Fruit fly (Drosophila melanogaster): ENCODE measurements around the gene Pcyt2.

Gene Pcyt2

dm6 chr3L:1591692-1592371, 38.5 kb downstream of the Pcyt2 start (continued):
- TF ChIP-seq CG10431 (GFP tag; optimal IDR thresholded peaks at IDR 0.05) (no peak), CG12155 (GFP tag; optimal IDR thresholded peaks at IDR 0.05) (peak; percentile 46), Xrp1 (GFP tag; IDR thresholded peaks at IDR 0.05) (peak; percentile 57; the same call in 1 of the 2 replicates), CG5245 (GFP tag; optimal IDR thresholded peaks at IDR 0.05) (peak; percentile 7), tap (tag; optimal IDR thresholded peaks at IDR 0.05) (no peak), CG18619 (GFP tag; optimal IDR thresholded peaks at IDR 0.05) (peak; percentile 79), CG16863 (GFP tag; optimal IDR thresholded peaks at IDR 0.05) (no peak), chinmo (GFP tag; IDR thresholded peaks at IDR 0.05; ENCODE audit: partially characterized antibody) (no peak), CG2712 (tag; optimal IDR thresholded peaks at IDR 0.05) (no peak), eve (GFP tag; optimal IDR thresholded peaks at IDR 0.05) (no peak), CG30431 (GFP tag; optimal IDR thresholded peaks at IDR 0.05) (no peak), Neu2 (GFP tag; optimal IDR thresholded peaks at IDR 0.05; ENCODE audit: borderline replicate concordance) (no peak), disco-r (GFP tag; optimal IDR thresholded peaks at IDR 0.05) (no peak), dati (GFP tag; IDR thresholded peaks at IDR 0.05) (no peak), caup (GFP tag; optimal IDR thresholded peaks at IDR 0.05; ENCODE audit: severe bottlenecking) (peak; percentile 95), CG13296 (GFP tag; optimal IDR thresholded peaks at IDR 0.05) (peak; percentile 83), CG6765 (GFP tag; optimal IDR thresholded peaks at IDR 0.05) (peak; percentile 91), nom (GFP tag; optimal IDR thresholded peaks at IDR 0.05) (peak; percentile 85), bowl (GFP tag; IDR thresholded peaks at IDR 0.05) (no peak), hbn (GFP tag; IDR thresholded peaks at IDR 0.05; ENCODE audit: partially characterized antibody) (no peak), BtbVII (GFP tag; optimal IDR thresholded peaks at IDR 0.05) (peak; percentile 96), schlank (tag; optimal IDR thresholded peaks at IDR 0.05) (peak; percentile 93), CG17359 (tag; optimal IDR thresholded peaks at IDR 0.05) (peak; percentile 77), CG4328 (GFP tag; optimal IDR thresholded peaks at IDR 0.05) (peak; percentile 66), Stat92E (GFP tag; optimal IDR thresholded peaks at IDR 0.05) (no peak), CG11696 (GFP tag; IDR thresholded peaks at IDR 0.05) (peak; percentile 47; the same call in 1 of the 2 replicates), HmgD (GFP tag; optimal IDR thresholded peaks at IDR 0.05) (no peak), crp (GFP tag; optimal IDR thresholded peaks at IDR 0.05) (no peak), Mrtf (GFP tag; IDR thresholded peaks at IDR 0.05) (0 out of 3 replicates have a peak, but pooled peaks have one; percentile 11), CG6175 (GFP tag; IDR thresholded peaks at IDR 0.05) (peak; percentile 26; the same call in 1 of the 3 replicates), bcd (GFP tag; optimal IDR thresholded peaks at IDR 0.05) (peak; percentile 58), run (tag; optimal IDR thresholded peaks at IDR 0.05) (peak; percentile 13), CG4707 (GFP tag; optimal IDR thresholded peaks at IDR 0.05) (peak; percentile 26), CG16813 (GFP tag; IDR thresholded peaks at IDR 0.05; ENCODE audit: partially characterized antibody) (no peak), danr (GFP tag; IDR thresholded peaks at IDR 0.05) (no peak), nau (GFP tag; optimal IDR thresholded peaks at IDR 0.05) (no peak), Bteb2 (GFP tag; optimal IDR thresholded peaks at IDR 0.05) (peak; percentile 60), D19B (GFP tag; optimal IDR thresholded peaks at IDR 0.05) (no peak), wor (GFP tag; IDR thresholded peaks at IDR 0.05) (no peak), lov (optimal IDR thresholded peaks at IDR 0.05) (no peak), lov (GFP tag; IDR thresholded peaks at IDR 0.05) (0 out of 3 replicates have a peak, but pooled peaks have one; percentile 31), lbe (GFP tag; optimal IDR thresholded peaks at IDR 0.05) (peak; percentile 99), Dip3 (GFP tag; optimal IDR thresholded peaks at IDR 0.05) (peak; percentile 84), Hsf (GFP tag; optimal IDR thresholded peaks at IDR 0.05) (peak; percentile 25), tgo (GFP tag; IDR thresholded peaks at IDR 0.05) (peak; percentile 25; the same call in 1 of the 3 replicates), CG9876 (GFP tag; optimal IDR thresholded peaks at IDR 0.05) (peak; percentile 3), CG6791 (GFP tag; IDR thresholded peaks at IDR 0.05; ENCODE audit: partially characterized antibody) (no peak), CG12104 (GFP tag; optimal IDR thresholded peaks at IDR 0.05) (peak; percentile 95), z (GFP tag; IDR thresholded peaks at IDR 0.05) (0 out of 3 replicates have a peak, but pooled peaks have one; percentile 34)

Data from whole organism, embryonic.